Worm (Caenorhabditis elegans) whole organism, L4 larva: Measurements from ENCODE around the gene aman-2.

Source experiments
- T20F7.1 ChIP-seq: fragments of 200-800 bp; sonication (Bioruptor generic); optimal IDR thresholded peaks from 2 replicates; lab custom pipeline; 2018; ENCODE audit warnings: mild to moderate bottlenecking, missing genetic modification characterization, missing compliant biosample characterization
- aly-2 ChIP-seq: sonication (generic microtip); optimal IDR thresholded peaks from 2 replicates; lab custom pipeline; 2018; ENCODE audit warnings: missing biosample characterization, missing genetic modification characterization
- ama-1 ChIP-seq: fragments of 150-350 bp; optimal IDR thresholded peaks from 2 replicates; lab custom pipeline; 2014; ENCODE audit warnings: inconsistent platforms, mixed read lengths
- ceh-62 ChIP-seq: sonication (generic microtip); optimal IDR thresholded peaks from 2 replicates; lab custom pipeline; 2017; ENCODE audit warnings: missing biosample characterization, missing genetic modification characterization
- ceh-82 ChIP-seq: sonication (generic microtip); optimal IDR thresholded peaks from 2 replicates; lab custom pipeline; 2017; ENCODE audit warnings: missing biosample characterization, missing genetic modification characterization
- hlh-30 ChIP-seq: sonication (generic microtip); optimal IDR thresholded peaks from 2 replicates; lab custom pipeline; 2017; ENCODE audit warnings: antibody characterized with exemption, mild to moderate bottlenecking, missing genetic modification characterization, missing compliant biosample characterization; ENCODE audit not compliant: insufficient read depth
- lin-13 ChIP-seq: fragments of 150-350 bp; optimal IDR thresholded peaks from 2 replicates; lab custom pipeline; 2014; ENCODE audit warnings: missing biosample characterization, missing genetic modification reagents, missing genetic modification characterization
- lsy-2 ChIP-seq, 2 experiments: fragments of 150-350 bp in 1 of 2; sonication (generic microtip) in 1 of 2; optimal IDR thresholded peaks; 2 replicates each; lab custom pipeline; 2014 to 2017; ENCODE audit warnings: missing biosample characterization in 2 of 2, missing genetic modification characterization in 2 of 2
- nhr-11 ChIP-seq: fragments of 150-350 bp; optimal IDR thresholded peaks from 2 replicates; lab custom pipeline; 2014; ENCODE audit warnings: missing biosample characterization, missing genetic modification characterization
- nhr-237 ChIP-seq: sonication (generic microtip); optimal IDR thresholded peaks from 2 replicates; lab custom pipeline; 2017; ENCODE audit warnings: missing biosample characterization, missing genetic modification characterization
- nhr-77 ChIP-seq: fragments of 150-350 bp; optimal IDR thresholded peaks from 2 replicates; lab custom pipeline; 2014; ENCODE audit warnings: missing biosample characterization, missing genetic modification characterization

ce11 chrV:11897604-11898003 lies 35.4 kb downstream of the aman-2 start:
- TF ChIP-seq ama-1 (lab: Kevin White, UChicago), result no peak
- no peak for TF ChIP-seq nhr-11 (tag; lab: Kevin White, UChicago)
- no peak for TF ChIP-seq nhr-237
- no peak for TF ChIP-seq nhr-77 (tag; lab: Kevin White, UChicago)
- no peak for TF ChIP-seq ceh-62 (tag; lab: Kevin White, UChicago)
- TF ChIP-seq hlh-30 (tag; lab: Kevin White, UChicago), result no peak
- TF ChIP-seq ceh-82 (tag; lab: Kevin White, UChicago), result no peak
- no peak for TF ChIP-seq lin-13
- TF ChIP-seq aly-2 (tag; lab: Kevin White, UChicago), result no peak
- TF ChIP-seq T20F7.1 (GFP tag; lab: Kevin White, UChicago), result no peak
- TF ChIP-seq lsy-2 (tag; optimal IDR thresholded peaks at IDR 0.05; lab: Kevin White, UChicago), result no peak
